Fruit fly (Drosophila melanogaster): ENCODE results near the gene alt.

dm6 chr3R:17708778-17709476 is 26.6 kb upstream of the alt start:
- TF ChIP-seq CG8478 (optimal IDR thresholded peaks at IDR 0.05), result no peak
- TF ChIP-seq CTCF (optimal IDR thresholded peaks at IDR 0.05), result no peak
